Fruit fly (Drosophila melanogaster): ENCODE data around the gene Vinc.

Vinc gene

DNA sequence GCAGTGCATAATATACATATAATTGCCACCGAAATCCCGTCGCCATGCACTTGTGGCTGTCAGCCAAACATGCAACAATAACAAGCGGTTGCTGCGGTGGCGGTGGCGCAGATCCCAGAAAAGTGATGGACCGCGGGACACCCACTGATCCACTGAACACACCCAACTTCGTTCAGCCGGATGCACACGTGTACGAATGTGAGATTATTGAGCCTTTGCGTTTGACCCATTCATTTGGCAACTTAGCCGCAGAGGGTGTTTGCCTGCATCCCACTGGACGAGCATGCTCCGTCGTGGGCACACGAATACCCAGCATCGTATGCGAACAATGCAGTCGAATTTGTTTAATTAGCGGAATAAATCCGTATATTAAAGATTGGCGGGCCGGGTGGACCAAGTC is 57.0 kb downstream of the Vinc start:
- no peak for TF ChIP-seq CG17801 (GFP tag; optimal IDR thresholded peaks at IDR 0.05; ENCODE audit: partially characterized antibody)
